Fruit fly (Drosophila melanogaster) whole organism, embryonic: ENCODE data around the gene usp.

Experiments
- Adf1 ChIP-seq: fragments of 200-800 bp; sonication (Bioruptor generic); IDR thresholded peaks from 2 replicates; pipeline ENCODE4 v1.3.6; 2022; ENCODE audit warnings: missing biosample characterization, missing genetic modification characterization
- CG10654 ChIP-seq: fragments of 200-800 bp; sonication (Bioruptor generic); optimal IDR thresholded peaks from 2 replicates; lab custom pipeline; 2016; ENCODE audit warnings: missing biosample characterization, missing genetic modification characterization
- CG15514 ChIP-seq: fragments of 200-800 bp; sonication (Bioruptor generic); optimal IDR thresholded peaks from 3 replicates; lab custom pipeline; 2017; ENCODE audit warnings: missing biosample characterization, missing genetic modification characterization, mild to moderate bottlenecking, moderate library complexity, missing genetic modification reagents
- CG1603 ChIP-seq: fragments of 200-800 bp; sonication (Bioruptor generic); optimal IDR thresholded peaks from 2 replicates; lab custom pipeline; 2019; ENCODE audit warnings: missing biosample characterization, mild to moderate bottlenecking, missing genetic modification characterization, moderate library complexity
- CG16779 ChIP-seq: fragments of 200-800 bp; sonication (Bioruptor generic); IDR thresholded peaks from 2 replicates; pipeline ENCODE4 v1.3.6; 2022; ENCODE audit warnings: missing biosample characterization, missing genetic modification characterization
- CG17802 ChIP-seq: fragments of 200-800 bp; sonication (Bioruptor generic); optimal IDR thresholded peaks from 2 replicates; lab custom pipeline; 2018; ENCODE audit warnings: missing biosample characterization, mild to moderate bottlenecking, missing genetic modification characterization, moderate library complexity
- CG17912 ChIP-seq: fragments of 200-800 bp; sonication (Bioruptor generic); optimal IDR thresholded peaks from 2 replicates; lab custom pipeline; 2018; ENCODE audit warnings: missing biosample characterization, mild to moderate bottlenecking, missing genetic modification characterization
- CG18262 ChIP-seq: fragments of 200-800 bp; optimal IDR thresholded peaks from 3 replicates; lab custom pipeline; 2019; ENCODE audit warnings: missing biosample characterization, mild to moderate bottlenecking, missing genetic modification characterization, moderate library complexity
- CG2199 ChIP-seq: fragments of 200-800 bp; sonication (Bioruptor generic); IDR thresholded peaks from 3 replicates; pipeline ENCODE4 v1.3.6; 2022; ENCODE audit warnings: missing biosample characterization, missing genetic modification characterization
- CG2712 ChIP-seq: fragments of 200-800 bp; optimal IDR thresholded peaks from 3 replicates; lab custom pipeline; 2019; ENCODE audit warnings: missing biosample characterization, mild to moderate bottlenecking, missing genetic modification characterization, moderate library complexity
- CG30403 ChIP-seq: fragments of 200-800 bp; sonication (Bioruptor generic); optimal IDR thresholded peaks from 3 replicates; lab custom pipeline; 2016; ENCODE audit warnings: missing biosample characterization, missing genetic modification characterization
- CG34224 ChIP-seq: fragments of 200-800 bp; sonication (Bioruptor generic); IDR thresholded peaks from 3 replicates; pipeline ENCODE4 v1.3.6; 2022; ENCODE audit warnings: missing biosample characterization, missing genetic modification characterization; ENCODE audit not compliant: partially characterized antibody
- CG4707 ChIP-seq: fragments of 200-800 bp; sonication (Bioruptor generic); optimal IDR thresholded peaks from 2 replicates; lab custom pipeline; 2018; ENCODE audit warnings: missing biosample characterization, mild to moderate bottlenecking, missing genetic modification characterization, moderate library complexity
- CG6683 ChIP-seq: fragments of 200-800 bp; sonication (Bioruptor generic); optimal IDR thresholded peaks from 2 replicates; lab custom pipeline; 2017; ENCODE audit warnings: missing biosample characterization, mild to moderate bottlenecking, missing genetic modification characterization, missing genetic modification reagents
- CG7271 ChIP-seq: fragments of 200-800 bp; sonication (Bioruptor generic); optimal IDR thresholded peaks from 2 replicates; lab custom pipeline; 2018; ENCODE audit warnings: missing biosample characterization, mild to moderate bottlenecking, missing genetic modification characterization, moderate library complexity
- CG8478 ChIP-seq: fragments of >200 bp; optimal IDR thresholded peaks from 2 replicates; lab custom pipeline; 2018
- CG8944 ChIP-seq: fragments of 200-800 bp; sonication (Bioruptor generic); optimal IDR thresholded peaks from 3 replicates; lab custom pipeline; 2016; ENCODE audit warnings: missing biosample characterization, missing genetic modification characterization
- Camta ChIP-seq: fragments of 200-800 bp; sonication (Bioruptor generic); optimal IDR thresholded peaks from 2 replicates; lab custom pipeline; 2016; ENCODE audit warnings: missing biosample characterization, missing genetic modification characterization
- Dek ChIP-seq: fragments of 200-800 bp; sonication (Bioruptor generic); optimal IDR thresholded peaks from 3 replicates; lab custom pipeline; 2019; ENCODE audit warnings: missing biosample characterization, mild to moderate bottlenecking, missing genetic modification characterization, moderate library complexity
- Doc2 ChIP-seq: fragments of 200-800 bp; sonication (Bioruptor generic); IDR thresholded peaks from 2 replicates; pipeline ENCODE4 v1.3.6; 2022; ENCODE audit warnings: missing biosample characterization, missing genetic modification characterization
- HLH3B ChIP-seq: fragments of 200-800 bp; sonication (Bioruptor generic); IDR thresholded peaks from 2 replicates; pipeline ENCODE4 v1.3.6; 2022; ENCODE audit warnings: missing biosample characterization, missing genetic modification characterization
- Hand ChIP-seq: fragments of 200-800 bp; sonication (Bioruptor generic); optimal IDR thresholded peaks from 2 replicates; lab custom pipeline; 2017; ENCODE audit warnings: mild to moderate bottlenecking, missing biosample characterization, missing genetic modification reagents, missing genetic modification characterization
- HmgZ ChIP-seq: fragments of 200-800 bp; sonication (Bioruptor generic); optimal IDR thresholded peaks from 2 replicates; lab custom pipeline; 2018; ENCODE audit warnings: missing biosample characterization, mild to moderate bottlenecking, missing genetic modification characterization
- NC2α ChIP-seq: fragments of 200-800 bp; sonication (Bioruptor generic); optimal IDR thresholded peaks from 2 replicates; lab custom pipeline; 2016; ENCODE audit warnings: missing biosample characterization, missing genetic modification characterization
- Sin3A ChIP-seq: fragments of >200 bp; optimal IDR thresholded peaks from 2 replicates; lab custom pipeline; 2018
- Vsx1 ChIP-seq: fragments of 200-800 bp; sonication (Bioruptor generic); optimal IDR thresholded peaks from 2 replicates; lab custom pipeline; 2017; ENCODE audit warnings: missing biosample characterization, mild to moderate bottlenecking, missing genetic modification characterization, missing genetic modification reagents
- Xbp1 ChIP-seq: fragments of 200-800 bp; sonication (Bioruptor generic); optimal IDR thresholded peaks from 3 replicates; lab custom pipeline; 2016; ENCODE audit warnings: missing biosample characterization, mild to moderate bottlenecking, missing genetic modification characterization
- ap ChIP-seq: fragments of 200-800 bp; sonication (Bioruptor generic); IDR thresholded peaks from 2 replicates; pipeline ENCODE4 v1.3.6; 2022; ENCODE audit warnings: missing biosample characterization, missing genetic modification characterization
- ato ChIP-seq: fragments of 200-800 bp; sonication (Bioruptor generic); IDR thresholded peaks from 2 replicates; pipeline ENCODE4 v1.3.6; 2022; ENCODE audit warnings: missing biosample characterization, missing genetic modification characterization; ENCODE audit not compliant: partially characterized antibody
- bcd ChIP-seq: fragments of 200-800 bp; sonication (Bioruptor generic); optimal IDR thresholded peaks from 2 replicates; lab custom pipeline; 2017; ENCODE audit warnings: missing biosample characterization, mild to moderate bottlenecking, missing genetic modification characterization
- btn ChIP-seq: fragments of 200-800 bp; sonication (Bioruptor generic); optimal IDR thresholded peaks from 2 replicates; lab custom pipeline; 2016; ENCODE audit warnings: missing biosample characterization, missing genetic modification characterization
- ci ChIP-seq: fragments of 200-800 bp; sonication (Bioruptor generic); IDR thresholded peaks from 3 replicates; pipeline ENCODE4 v1.3.6; 2022; ENCODE audit warnings: missing biosample characterization, missing genetic modification characterization
- cwo ChIP-seq: fragments of 200-800 bp; sonication (Bioruptor generic); optimal IDR thresholded peaks from 3 replicates; lab custom pipeline; 2017; ENCODE audit warnings: missing biosample characterization, missing genetic modification characterization, mild to moderate bottlenecking, moderate library complexity, missing genetic modification reagents
- danr ChIP-seq: fragments of 200-800 bp; sonication (Bioruptor generic); IDR thresholded peaks from 2 replicates; pipeline ENCODE4 v1.3.6; 2022; ENCODE audit warnings: missing biosample characterization, missing genetic modification characterization
- dmrt11E ChIP-seq: fragments of 200-800 bp; sonication (Bioruptor generic); optimal IDR thresholded peaks from 3 replicates; lab custom pipeline; 2018; ENCODE audit warnings: missing biosample characterization, mild to moderate bottlenecking, missing genetic modification characterization, moderate library complexity
- ems ChIP-seq: fragments of 200-800 bp; sonication (Bioruptor generic); optimal IDR thresholded peaks from 3 replicates; lab custom pipeline; 2016; ENCODE audit warnings: missing biosample characterization, missing genetic modification characterization
- esg ChIP-seq: fragments of 200-800 bp; sonication (Bioruptor generic); conservative IDR thresholded peaks from 2 replicates; pipeline ENCODE4 v1.3.6; 2022; ENCODE audit warnings: missing biosample characterization, missing genetic modification characterization
- gcm ChIP-seq: fragments of 200-800 bp; sonication (Bioruptor generic); optimal IDR thresholded peaks from 2 replicates; lab custom pipeline; 2019; ENCODE audit warnings: missing biosample characterization, mild to moderate bottlenecking, missing genetic modification characterization, moderate library complexity
- kay ChIP-seq: fragments of 200-800 bp; sonication (Bioruptor generic); optimal IDR thresholded peaks from 2 replicates; lab custom pipeline; 2016; ENCODE audit warnings: missing biosample characterization, missing genetic modification characterization
- lola ChIP-seq, 3 experiments: fragments of >200 bp in 2 of 3; fragments of 200-800 bp in 1 of 3; sonication (Bioruptor generic) in 1 of 3; optimal IDR thresholded peaks; 2 replicates each; lab custom pipeline; 2017 to 2019; ENCODE audit warnings: missing biosample characterization in 3 of 3, missing genetic modification characterization in 3 of 3, mild to moderate bottlenecking in 1 of 3, moderate library complexity in 1 of 3
- lov ChIP-seq, 2 experiments: fragments of 200-800 bp in 1 of 2; fragments of >200 bp in 1 of 2; sonication (Bioruptor generic) in 1 of 2; IDR thresholded peaks in 1 of 2; optimal IDR thresholded peaks in 1 of 2; 2 replicates in 1 of 2; 3 replicates in 1 of 2; pipeline versions ENCODE4 v1.3.6 to Lab custom; 2017 to 2022; ENCODE audit warnings: missing biosample characterization in 1 of 2, missing genetic modification characterization in 1 of 2
- mld ChIP-seq: fragments of 200-800 bp; sonication (Bioruptor generic); IDR thresholded peaks from 3 replicates; pipeline ENCODE4 v1.3.6; 2022; ENCODE audit warnings: missing biosample characterization, missing genetic modification characterization; ENCODE audit not compliant: partially characterized antibody
- nom ChIP-seq: fragments of 200-800 bp; sonication (Bioruptor generic); optimal IDR thresholded peaks from 2 replicates; lab custom pipeline; 2017; ENCODE audit warnings: missing biosample characterization, missing genetic modification characterization, mild to moderate bottlenecking, moderate library complexity, missing genetic modification reagents
- pnt ChIP-seq: fragments of 200-800 bp; sonication (Bioruptor generic); optimal IDR thresholded peaks from 3 replicates; lab custom pipeline; 2016; ENCODE audit warnings: missing biosample characterization, missing genetic modification characterization
- repo ChIP-seq: fragments of 200-800 bp; sonication (Bioruptor generic); optimal IDR thresholded peaks from 2 replicates; lab custom pipeline; 2016; ENCODE audit warnings: missing biosample characterization, missing genetic modification characterization
- sens ChIP-seq: fragments of 200-800 bp; sonication (Bioruptor generic); peaks from one replicate; lab custom pipeline; 2016; ENCODE audit warnings: missing biosample characterization, missing genetic modification characterization
- sob ChIP-seq: fragments of 200-800 bp; sonication (Bioruptor generic); IDR thresholded peaks from 2 replicates; pipeline ENCODE4 v1.3.6; 2022; ENCODE audit warnings: missing biosample characterization, missing genetic modification characterization
- stc ChIP-seq: fragments of 200-800 bp; sonication (Bioruptor generic); IDR thresholded peaks from 2 replicates; pipeline ENCODE4 v1.3.6; 2022; ENCODE audit warnings: missing biosample characterization, missing genetic modification characterization
- tup ChIP-seq: fragments of 200-800 bp; sonication (Bioruptor generic); optimal IDR thresholded peaks from 2 replicates; lab custom pipeline; 2016; ENCODE audit warnings: missing biosample characterization, mild to moderate bottlenecking, missing genetic modification characterization, moderate library complexity
- zen ChIP-seq: fragments of 200-800 bp; sonication (Bioruptor generic); optimal IDR thresholded peaks from 3 replicates; lab custom pipeline; 2018; ENCODE audit warnings: missing biosample characterization, mild to moderate bottlenecking, missing genetic modification characterization, moderate library complexity

The usp gene

DNA sequence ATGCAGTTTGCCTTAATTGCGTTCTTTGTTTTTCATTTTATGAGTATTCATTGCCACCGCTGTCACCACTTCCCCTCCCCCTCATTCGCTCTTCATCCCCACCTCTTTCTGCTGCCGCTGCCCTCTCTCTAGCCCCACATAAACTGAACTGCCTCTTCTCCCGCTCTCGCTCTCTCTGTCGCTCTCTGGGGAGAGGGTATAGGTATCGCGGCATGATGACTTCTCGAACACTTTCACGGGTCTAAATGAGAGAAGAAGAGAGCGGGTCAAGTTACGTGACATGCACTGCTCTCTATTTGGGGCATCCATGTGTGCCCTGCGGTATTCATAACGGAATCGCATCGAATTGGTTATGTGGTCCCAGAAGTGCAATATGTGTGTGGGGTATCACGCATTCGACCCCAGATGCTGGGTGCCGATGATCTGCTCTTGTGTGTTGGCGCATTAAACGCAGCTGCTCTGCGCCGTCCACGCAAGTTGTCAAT lies 41.6 kb upstream of the usp start (continued):
- TF ChIP-seq kay (GFP tag; lab: Kevin White, UChicago), result peak; percentile 69
- TF ChIP-seq repo (GFP tag; lab: Kevin White, UChicago), result peak; percentile 69
- TF ChIP-seq lov (optimal IDR thresholded peaks at IDR 0.05; lab: Kevin White, UChicago), result no peak
- TF ChIP-seq lov (GFP tag; IDR thresholded peaks at IDR 0.05; lab: Robert Waterston, UW), result peak; percentile 84; the same call in 1 of the 3 replicates
- peak; percentile 59; the same call in 1 of the 2 replicates for TF ChIP-seq Adf1 (GFP tag; lab: Robert Waterston, UW)
- TF ChIP-seq Sin3A, result no peak
- peak; percentile 10 for TF ChIP-seq Hand (GFP tag; lab: Kevin White, UChicago)
- TF ChIP-seq dmrt11E (tag; lab: Kevin White, UChicago), result peak; percentile 73
- TF ChIP-seq HLH3B (GFP tag; lab: Robert Waterston, UW), result peak; percentile 85
- peak; percentile 64 for TF ChIP-seq cwo (GFP tag; lab: Kevin White, UChicago)
- TF ChIP-seq CG15514 (GFP tag; lab: Kevin White, UChicago), result peak; percentile 41
- TF ChIP-seq CG34224 (GFP tag; lab: Robert Waterston, UW), result no peak
- peak; percentile 69 for TF ChIP-seq NC2α (GFP tag; lab: Kevin White, UChicago)
- TF ChIP-seq nom, result peak; percentile 83
- TF ChIP-seq CG30403, result peak; percentile 77
- no peak for TF ChIP-seq mld (GFP tag; lab: Robert Waterston, UW)
- peak; percentile 94 for TF ChIP-seq CG1603 (tag; lab: Kevin White, UChicago)
- peak; percentile 63 for TF ChIP-seq CG4707 (GFP tag; lab: Kevin White, UChicago)
- TF ChIP-seq Xbp1 (GFP tag; lab: Kevin White, UChicago), result peak; percentile 87
- TF ChIP-seq CG8944, result peak; percentile 87
- no peak for TF ChIP-seq CG16779
- TF ChIP-seq gcm, result peak; percentile 78
- no peak for TF ChIP-seq ato (GFP tag; lab: Robert Waterston, UW)
- TF ChIP-seq lola (GFP tag; optimal IDR thresholded peaks at IDR 0.05; lab: Kevin White, UChicago), result peak in 1 of 3 experiments; percentile 70
- TF ChIP-seq CG8478 (lab: Kevin White, UChicago), result no peak
- TF ChIP-seq ci (GFP tag; lab: Robert Waterston, UW), result peak; percentile 90
- peak; percentile 83 for TF ChIP-seq btn (GFP tag; lab: Kevin White, UChicago)
- TF ChIP-seq ap (GFP tag; lab: Robert Waterston, UW), result peak; percentile 82
- TF ChIP-seq stc, result peak; percentile 88
- no peak for TF ChIP-seq CG17912 (GFP tag; lab: Kevin White, UChicago)
- peak; percentile 83 for TF ChIP-seq CG18262 (tag; lab: Kevin White, UChicago)
- peak; percentile 96 for TF ChIP-seq sens (GFP tag; lab: Kevin White, UChicago)
- peak; percentile 31 for TF ChIP-seq tup (GFP tag; lab: Kevin White, UChicago)
- TF ChIP-seq Camta (GFP tag; lab: Kevin White, UChicago), result peak; percentile 84
- TF ChIP-seq CG7271 (tag; lab: Kevin White, UChicago), result peak; percentile 9
- peak; percentile 84 for TF ChIP-seq sob (GFP tag; lab: Robert Waterston, UW)
- peak; percentile 45 for TF ChIP-seq Dek (tag; lab: Kevin White, UChicago)
- peak; percentile 63 for TF ChIP-seq CG10654 (GFP tag; lab: Kevin White, UChicago)
- peak; percentile 74 for TF ChIP-seq ems
- 0 out of 2 replicates have a peak, but pooled peaks have one; percentile 39 for TF ChIP-seq Doc2
- TF ChIP-seq danr (GFP tag; lab: Robert Waterston, UW), result peak; percentile 55; the same call in 1 of the 2 replicates
- peak; percentile 75 for TF ChIP-seq HmgZ (tag; lab: Kevin White, UChicago)
- TF ChIP-seq bcd, result peak; percentile 81
- TF ChIP-seq zen (tag; lab: Kevin White, UChicago), result no peak
- peak; percentile 52 for TF ChIP-seq Vsx1 (GFP tag; lab: Kevin White, UChicago)
- TF ChIP-seq CG2199 (GFP tag; lab: Robert Waterston, UW), result peak; percentile 45; the same call in 1 of the 3 replicates
- TF ChIP-seq esg (GFP tag; lab: Robert Waterston, UW), result peak; percentile 82
- peak; percentile 80 for TF ChIP-seq pnt (GFP tag; lab: Kevin White, UChicago)
- peak; percentile 43 for TF ChIP-seq CG17802 (tag; lab: Kevin White, UChicago)
- TF ChIP-seq CG6683 (GFP tag; lab: Kevin White, UChicago), result peak; percentile 66
- TF ChIP-seq CG2712 (tag; lab: Kevin White, UChicago), result peak; percentile 88
